Fruit fly (Drosophila melanogaster) whole organism, embryonic: ENCODE data around the gene CG7530.

Source experiments
- B-H1 ChIP-seq: fragments of 200-800 bp; sonication (Bioruptor generic); IDR thresholded peaks from 3 replicates; pipeline ENCODE4 v1.3.6; 2022; ENCODE audit warnings: missing biosample characterization, missing genetic modification characterization
- CG10274 ChIP-seq: fragments of 200-800 bp; sonication (Bioruptor generic); optimal IDR thresholded peaks from 3 replicates; lab custom pipeline; 2017; ENCODE audit warnings: missing biosample characterization, mild to moderate bottlenecking, missing genetic modification characterization
- CG11456 ChIP-seq: fragments of 200-800 bp; sonication (Bioruptor generic); IDR thresholded peaks from 3 replicates; pipeline ENCODE4 v1.3.6; 2022; ENCODE audit warnings: missing biosample characterization, missing genetic modification characterization
- CG17385 ChIP-seq: fragments of 200-800 bp; sonication (Bioruptor generic); optimal IDR thresholded peaks from 3 replicates; lab custom pipeline; 2018; ENCODE audit warnings: missing biosample characterization, mild to moderate bottlenecking, missing genetic modification characterization
- CG2120 ChIP-seq: fragments of 200-800 bp; sonication (Bioruptor generic); optimal IDR thresholded peaks from 3 replicates; lab custom pipeline; 2016; ENCODE audit warnings: missing biosample characterization, missing genetic modification characterization
- CG3065 ChIP-seq: fragments of 200-800 bp; sonication (Bioruptor generic); optimal IDR thresholded peaks from 2 replicates; lab custom pipeline; 2016; ENCODE audit warnings: missing biosample characterization, missing genetic modification characterization
- CG3163 ChIP-seq: fragments of 200-800 bp; sonication (Bioruptor generic); optimal IDR thresholded peaks from 3 replicates; lab custom pipeline; 2016; ENCODE audit warnings: missing biosample characterization, missing genetic modification characterization
- CG6854 ChIP-seq: fragments of 200-800 bp; sonication (Bioruptor generic); optimal IDR thresholded peaks from 3 replicates; lab custom pipeline; 2017; ENCODE audit warnings: missing biosample characterization, mild to moderate bottlenecking, missing genetic modification characterization
- CG7271 ChIP-seq: fragments of 200-800 bp; sonication (Bioruptor generic); optimal IDR thresholded peaks from 2 replicates; lab custom pipeline; 2018; ENCODE audit warnings: missing biosample characterization, mild to moderate bottlenecking, missing genetic modification characterization, moderate library complexity
- CG7839 ChIP-seq: fragments of 200-800 bp; sonication (Bioruptor generic); optimal IDR thresholded peaks from 3 replicates; lab custom pipeline; 2018; ENCODE audit warnings: missing biosample characterization, mild to moderate bottlenecking, missing genetic modification characterization, moderate library complexity
- CG8281 ChIP-seq: fragments of 200-800 bp; sonication (Bioruptor generic); optimal IDR thresholded peaks from 2 replicates; lab custom pipeline; 2018; ENCODE audit warnings: missing biosample characterization, mild to moderate bottlenecking, missing genetic modification characterization, moderate library complexity
- CG8765 ChIP-seq: fragments of 200-800 bp; sonication (Bioruptor generic); IDR thresholded peaks from 2 replicates; pipeline ENCODE4 v1.3.6; 2022; ENCODE audit warnings: missing biosample characterization, missing genetic modification characterization
- D ChIP-seq, 2 experiments: fragments of 200-800 bp in 1 of 2; fragments of >200 bp in 1 of 2; sonication (Bioruptor generic) in 1 of 2; optimal IDR thresholded peaks; 2 replicates in 1 of 2; 3 replicates in 1 of 2; lab custom pipeline; 2017; ENCODE audit warnings: mild to moderate bottlenecking in 1 of 2, missing biosample characterization in 1 of 2, missing genetic modification characterization in 1 of 2, missing genetic modification reagents in 1 of 2
- Dll ChIP-seq: fragments of 200-800 bp; sonication (Bioruptor generic); IDR thresholded peaks from 4 replicates; pipeline ENCODE4 v1.3.6; 2022; ENCODE audit warnings: missing biosample characterization, missing genetic modification characterization; ENCODE audit not compliant: partially characterized antibody
- ERR ChIP-seq: fragments of 200-800 bp; sonication (Bioruptor generic); optimal IDR thresholded peaks from 2 replicates; lab custom pipeline; 2016; ENCODE audit warnings: missing biosample characterization, missing genetic modification characterization
- HLH54F ChIP-seq: fragments of 200-800 bp; sonication (Bioruptor generic); optimal IDR thresholded peaks from 3 replicates; lab custom pipeline; 2016; ENCODE audit warnings: missing biosample characterization, missing genetic modification characterization
- Hmr ChIP-seq: fragments of 200-800 bp; sonication (Bioruptor generic); optimal IDR thresholded peaks from 3 replicates; lab custom pipeline; 2017; ENCODE audit warnings: mild to moderate bottlenecking, missing biosample characterization, missing genetic modification reagents, missing genetic modification characterization
- Hr3 ChIP-seq: fragments of 200-800 bp; sonication (Bioruptor generic); optimal IDR thresholded peaks from 3 replicates; lab custom pipeline; 2016; ENCODE audit warnings: missing biosample characterization, missing genetic modification characterization
- Hsf ChIP-seq: fragments of 200-800 bp; sonication (Bioruptor generic); optimal IDR thresholded peaks from 3 replicates; lab custom pipeline; 2016; ENCODE audit warnings: missing biosample characterization, missing genetic modification characterization
- Lhr ChIP-seq: fragments of 200-800 bp; sonication (Bioruptor generic); optimal IDR thresholded peaks from 3 replicates; lab custom pipeline; 2017; ENCODE audit warnings: mild to moderate bottlenecking, missing biosample characterization, missing genetic modification reagents, missing genetic modification characterization
- Meics ChIP-seq: fragments of 200-800 bp; sonication (Bioruptor generic); optimal IDR thresholded peaks from 2 replicates; lab custom pipeline; 2017; ENCODE audit warnings: missing biosample characterization, mild to moderate bottlenecking, missing genetic modification characterization
- Mrtf ChIP-seq: fragments of 200-800 bp; sonication (Bioruptor generic); IDR thresholded peaks from 3 replicates; pipeline ENCODE4 v1.3.6; 2022; ENCODE audit warnings: missing biosample characterization, missing genetic modification characterization
- NfI ChIP-seq: fragments of 200-800 bp; sonication (Bioruptor generic); optimal IDR thresholded peaks from 3 replicates; lab custom pipeline; 2018; ENCODE audit warnings: missing biosample characterization, mild to moderate bottlenecking, missing genetic modification characterization, moderate library complexity
- Opbp ChIP-seq: fragments of 200-800 bp; sonication (Bioruptor generic); IDR thresholded peaks from 3 replicates; pipeline ENCODE4 v1.3.6; 2022; ENCODE audit warnings: missing biosample characterization, missing genetic modification characterization; ENCODE audit not compliant: partially characterized antibody
- Pdp1 ChIP-seq, 2 experiments: fragments of 200-800 bp; sonication (Bioruptor generic); optimal IDR thresholded peaks; 3 replicates each; lab custom pipeline; 2016; ENCODE audit warnings: missing biosample characterization in 2 of 2, missing genetic modification characterization in 2 of 2, mild to moderate bottlenecking in 1 of 2, moderate library complexity in 1 of 2
- ab ChIP-seq: fragments of 200-800 bp; sonication (Bioruptor generic); optimal IDR thresholded peaks from 2 replicates; lab custom pipeline; 2016; ENCODE audit warnings: missing biosample characterization, missing genetic modification characterization
- cg ChIP-seq: fragments of 200-800 bp; sonication (Bioruptor generic); optimal IDR thresholded peaks from 3 replicates; lab custom pipeline; 2019; ENCODE audit warnings: missing biosample characterization, mild to moderate bottlenecking, missing genetic modification characterization, moderate library complexity
- chinmo ChIP-seq: fragments of 200-800 bp; sonication (Bioruptor generic); IDR thresholded peaks from 4 replicates; pipeline ENCODE4 v1.3.6; 2022; ENCODE audit warnings: missing biosample characterization, missing genetic modification characterization; ENCODE audit not compliant: partially characterized antibody
- ci ChIP-seq: fragments of 200-800 bp; sonication (Bioruptor generic); IDR thresholded peaks from 3 replicates; pipeline ENCODE4 v1.3.6; 2022; ENCODE audit warnings: missing biosample characterization, missing genetic modification characterization
- corto ChIP-seq: fragments of 200-800 bp; sonication (Bioruptor generic); optimal IDR thresholded peaks from 2 replicates; lab custom pipeline; 2016; ENCODE audit warnings: missing biosample characterization, mild to moderate bottlenecking, missing genetic modification characterization, moderate library complexity
- croc ChIP-seq: fragments of 200-800 bp; sonication (Bioruptor generic); conservative IDR thresholded peaks from 3 replicates; pipeline ENCODE4 v1.3.6; 2022; ENCODE audit warnings: missing biosample characterization, missing genetic modification characterization
- danr ChIP-seq: fragments of 200-800 bp; sonication (Bioruptor generic); IDR thresholded peaks from 2 replicates; pipeline ENCODE4 v1.3.6; 2022; ENCODE audit warnings: missing biosample characterization, missing genetic modification characterization
- dmrt99B ChIP-seq: fragments of 200-800 bp; sonication (Bioruptor generic); optimal IDR thresholded peaks from 2 replicates; lab custom pipeline; 2018; ENCODE audit warnings: missing biosample characterization, mild to moderate bottlenecking, missing genetic modification characterization, moderate library complexity
- dysf ChIP-seq: fragments of 200-800 bp; sonication (Bioruptor generic); IDR thresholded peaks from 3 replicates; pipeline ENCODE4 v1.3.6; 2022; ENCODE audit warnings: missing biosample characterization, missing genetic modification characterization
- fu2 ChIP-seq: fragments of 200-800 bp; sonication (Bioruptor generic); optimal IDR thresholded peaks from 2 replicates; lab custom pipeline; 2016; ENCODE audit warnings: missing biosample characterization, missing genetic modification characterization
- gcm2 ChIP-seq: fragments of 200-800 bp; sonication (Bioruptor generic); optimal IDR thresholded peaks from 2 replicates; lab custom pipeline; 2016; ENCODE audit warnings: missing biosample characterization, missing genetic modification characterization
- hkb ChIP-seq, 2 experiments: fragments of 200-800 bp in 1 of 2; fragments of >200 bp in 1 of 2; sonication (Bioruptor generic) in 1 of 2; IDR thresholded peaks in 1 of 2; optimal IDR thresholded peaks in 1 of 2; 2 replicates each; pipeline versions ENCODE4 v1.3.6 to Lab custom; 2017 to 2022; ENCODE audit warnings: missing biosample characterization in 1 of 2, missing genetic modification characterization in 1 of 2
- ken ChIP-seq: fragments of 200-800 bp; sonication (Bioruptor generic); IDR thresholded peaks from 3 replicates; pipeline ENCODE4 v1.3.6; 2022; ENCODE audit warnings: missing biosample characterization, missing genetic modification characterization
- lab ChIP-seq: fragments of 200-800 bp; sonication (Bioruptor generic); optimal IDR thresholded peaks from 3 replicates; lab custom pipeline; 2017; ENCODE audit warnings: missing biosample characterization, missing genetic modification characterization, mild to moderate bottlenecking, moderate library complexity, missing genetic modification reagents
- prd ChIP-seq, 3 experiments: fragments of >200 bp in 2 of 3; fragments of 200-800 bp in 1 of 3; sonication (Bioruptor generic) in 1 of 3; optimal IDR thresholded peaks in 2 of 3; IDR thresholded peaks in 1 of 3; 2 replicates in 2 of 3; 3 replicates in 1 of 3; pipeline versions ENCODE4 v1.3.6 to Lab custom; 2017 to 2022; ENCODE audit warnings: missing biosample characterization in 1 of 3, missing genetic modification characterization in 1 of 3
- ranshi ChIP-seq: fragments of 200-800 bp; sonication (Bioruptor generic); IDR thresholded peaks from 2 replicates; pipeline ENCODE4 v1.3.6; 2022; ENCODE audit warnings: missing biosample characterization, missing genetic modification characterization
- sens ChIP-seq: fragments of 200-800 bp; sonication (Bioruptor generic); peaks from one replicate; lab custom pipeline; 2016; ENCODE audit warnings: missing biosample characterization, missing genetic modification characterization
- slbo ChIP-seq: fragments of 200-800 bp; sonication (Bioruptor generic); IDR thresholded peaks from 2 replicates; pipeline ENCODE4 v1.3.6; 2022; ENCODE audit warnings: missing biosample characterization, missing genetic modification characterization
- tna ChIP-seq: fragments of 200-800 bp; sonication (Bioruptor generic); IDR thresholded peaks from 2 replicates; pipeline ENCODE4 v1.3.6; 2022; ENCODE audit warnings: missing biosample characterization, missing genetic modification characterization; ENCODE audit not compliant: partially characterized antibody
- twi ChIP-seq: fragments of 200-800 bp; optimal IDR thresholded peaks from 2 replicates; lab custom pipeline; 2019; ENCODE audit warnings: missing biosample characterization, mild to moderate bottlenecking, missing genetic modification characterization, moderate library complexity
- z ChIP-seq: fragments of 200-800 bp; sonication (Bioruptor generic); IDR thresholded peaks from 3 replicates; pipeline ENCODE4 v1.3.6; 2022; ENCODE audit warnings: missing biosample characterization, missing genetic modification characterization

CG7530 gene

dm6 chr3R:14731061-14731780 lies at the start of gene CG7530 (continued):
- TF ChIP-seq NfI (GFP tag; lab: Kevin White, UChicago) (no peak), z (GFP tag; lab: Robert Waterston, UW) (no peak), tna (GFP tag; lab: Robert Waterston, UW) (no peak), ERR (GFP tag; lab: Kevin White, UChicago) (no peak), sens (GFP tag; lab: Kevin White, UChicago) (peak; percentile 57), ci (0 out of 3 replicates have a peak, but pooled peaks have one; percentile 23), D (optimal IDR thresholded peaks at IDR 0.05; lab: Kevin White, UChicago) (no peak), D (GFP tag; optimal IDR thresholded peaks at IDR 0.05; lab: Kevin White, UChicago) (no peak), chinmo (0 out of 4 replicates have a peak, but pooled peaks have one; percentile 19), ab (GFP tag; lab: Kevin White, UChicago) (no peak), CG11456 (0 out of 3 replicates have a peak, but pooled peaks have one; percentile 11), Hr3 (no peak), CG3163 (GFP tag; lab: Kevin White, UChicago) (peak; percentile 90), dmrt99B (peak; percentile 15), CG3065 (GFP tag; lab: Kevin White, UChicago) (no peak), CG6854 (GFP tag; lab: Kevin White, UChicago) (peak; percentile 31), fu2 (GFP tag; lab: Kevin White, UChicago) (no peak), ken (GFP tag; lab: Robert Waterston, UW) (no peak), B-H1 (GFP tag; lab: Robert Waterston, UW) (no peak; the same call in 2 of the 3 replicates), CG7271 (no peak), slbo (0 out of 2 replicates have a peak, but pooled peaks have one; percentile 18), cg (GFP tag; lab: Kevin White, UChicago) (no peak), CG17385 (GFP tag; lab: Kevin White, UChicago) (no peak), prd (optimal IDR thresholded peaks at IDR 0.05; lab: Kevin White, UChicago) (no peak), prd (GFP tag; IDR thresholded peaks at IDR 0.05; lab: Robert Waterston, UW) (0 out of 3 replicates have a peak, but pooled peaks have one; percentile 33), Lhr (GFP tag; lab: Kevin White, UChicago) (no peak), dysf (GFP tag; lab: Robert Waterston, UW) (no peak; the same call in 2 of the 3 replicates), Hsf (no peak), CG8281 (tag; lab: Kevin White, UChicago) (no peak), CG10274 (GFP tag; lab: Kevin White, UChicago) (peak; percentile 17), ranshi (GFP tag; lab: Robert Waterston, UW) (0 out of 2 replicates have a peak, but pooled peaks have one; percentile 13), Pdp1 (GFP tag; optimal IDR thresholded peaks at IDR 0.05; lab: Kevin White, UChicago) (peak in 1 of 2 experiments; percentile 91), Hmr (peak; percentile 49), Meics (GFP tag; lab: Kevin White, UChicago) (peak; percentile 47), CG7839 (tag; lab: Kevin White, UChicago) (no peak), HLH54F (GFP tag; lab: Kevin White, UChicago) (no peak), hkb (optimal IDR thresholded peaks at IDR 0.05; lab: Kevin White, UChicago) (no peak), hkb (GFP tag; IDR thresholded peaks at IDR 0.05; lab: Robert Waterston, UW) (peak; percentile 59; the same call in 1 of the 2 replicates), Opbp (GFP tag; lab: Robert Waterston, UW) (no peak), Dll (GFP tag; lab: Robert Waterston, UW) (peak; percentile 21; the same call in 1 of the 4 replicates), lab (GFP tag; lab: Kevin White, UChicago) (peak; percentile 36), CG8765 (GFP tag; lab: Robert Waterston, UW) (no peak), Mrtf (GFP tag; lab: Robert Waterston, UW) (peak; percentile 28; the same call in 1 of the 3 replicates), croc (GFP tag; lab: Robert Waterston, UW) (no peak), twi (no peak), danr (GFP tag; lab: Robert Waterston, UW) (no peak), corto (GFP tag; lab: Kevin White, UChicago) (peak; percentile 5), CG2120 (GFP tag; lab: Kevin White, UChicago) (peak; percentile 53), gcm2 (GFP tag; lab: Kevin White, UChicago) (no peak)
